Worm (Caenorhabditis elegans) whole organism, young adult: ENCODE data around the gene Y105C5B.3.

ENCODE experiments used
- F10E7.11 ChIP-seq: sonication (generic microtip); optimal IDR thresholded peaks from 2 replicates; lab custom pipeline; 2017; ENCODE audit warnings: mild to moderate bottlenecking, missing genetic modification characterization, moderate library complexity, missing compliant biosample characterization
- ccch-3 ChIP-seq: fragments of 200-800 bp; sonication (Bioruptor generic); optimal IDR thresholded peaks from 2 replicates; lab custom pipeline; 2018; ENCODE audit warnings: mild to moderate bottlenecking, missing genetic modification characterization, missing compliant biosample characterization
- pha-4 ChIP-seq: fragments of 150-350 bp; sonication (generic microtip); optimal IDR thresholded peaks from 2 replicates; lab custom pipeline; 2014; ENCODE audit warnings: missing biosample characterization, missing genetic modification reagents, missing genetic modification characterization
- tlf-1 ChIP-seq: fragments of 200-800 bp; sonication (Bioruptor generic); optimal IDR thresholded peaks from 2 replicates; lab custom pipeline; 2018; ENCODE audit warnings: mild to moderate bottlenecking, missing genetic modification characterization, missing compliant biosample characterization
- unc-130 ChIP-seq: sonication (generic microtip); optimal IDR thresholded peaks from 2 replicates; lab custom pipeline; 2016; ENCODE audit warnings: missing genetic modification reagents, missing genetic modification characterization, missing compliant biosample characterization

DNA sequence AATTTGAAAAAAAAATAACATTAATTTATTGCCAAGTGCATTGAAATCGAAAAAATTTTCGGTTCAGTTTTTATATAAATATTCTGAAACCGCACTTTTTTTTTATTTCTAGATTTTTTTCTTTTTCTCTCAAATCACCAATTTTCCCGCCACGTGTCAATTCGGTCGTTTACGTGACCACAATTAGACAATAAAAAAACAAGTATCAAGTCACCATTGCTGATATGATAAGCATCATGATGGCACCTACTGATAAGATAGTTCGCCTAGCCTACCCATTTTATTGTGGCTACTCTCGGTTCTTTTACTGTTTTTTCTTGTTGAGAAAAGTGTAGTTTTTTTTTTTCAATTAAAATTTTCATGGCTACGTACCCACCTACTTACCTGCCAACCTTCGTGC, 45.8 kb downstream of the Y105C5B.3 start:
- TF ChIP-seq ccch-3 (GFP tag; lab: Kevin White, UChicago) (no peak), pha-4 (no peak), tlf-1 (GFP tag; lab: Kevin White, UChicago) (no peak), unc-130 (GFP tag; lab: Kevin White, UChicago) (no peak), F10E7.11 (no peak)
